Worm (Caenorhabditis elegans) whole organism, midembryonic: ENCODE results near the gene chtb-3.

Experiments
- T22C8.4 ChIP-seq: fragments of 200-800 bp; sonication (Bioruptor generic); IDR thresholded peaks from 2 replicates; pipeline ENCODE4 v1.3.6; 2022; ENCODE audit warnings: missing genetic modification characterization, missing compliant biosample characterization
- cog-1 ChIP-seq: sonication (generic microtip); optimal IDR thresholded peaks from 2 replicates; lab custom pipeline; 2016; ENCODE audit warnings: missing genetic modification characterization, missing compliant biosample characterization
- flt-1 ChIP-seq: fragments of 200-800 bp; sonication (Bioruptor generic); IDR thresholded peaks from 2 replicates; pipeline ENCODE4 v1.3.6; 2022; ENCODE audit warnings: missing genetic modification characterization, missing compliant biosample characterization
- klf-2 ChIP-seq: fragments of 200-800 bp; sonication (Bioruptor generic); conservative IDR thresholded peaks from 2 replicates; pipeline ENCODE4 v1.3.6; 2022; ENCODE audit warnings: missing genetic modification reagents, missing genetic modification characterization, missing compliant biosample characterization
- med-1 ChIP-seq: sonication (generic microtip); optimal IDR thresholded peaks from 2 replicates; lab custom pipeline; 2017; ENCODE audit warnings: missing genetic modification characterization, mild to moderate bottlenecking, missing compliant biosample characterization, antibody characterized with exemption, missing genetic modification reagents; ENCODE audit not compliant: insufficient read depth
- ref-1 ChIP-seq: fragments of 200-800 bp; sonication (Bioruptor generic); conservative IDR thresholded peaks from 2 replicates; pipeline ENCODE4 v1.3.6; 2022; ENCODE audit warnings: missing genetic modification reagents, missing genetic modification characterization, missing compliant biosample characterization
- tab-1 ChIP-seq: fragments of 200-800 bp; sonication (Bioruptor generic); IDR thresholded peaks from 2 replicates; pipeline ENCODE4 v1.3.6; 2022; ENCODE audit warnings: missing genetic modification characterization, missing compliant biosample characterization
- ztf-23 ChIP-seq: fragments of 200-800 bp; sonication (Bioruptor generic); IDR thresholded peaks from 2 replicates; pipeline ENCODE4 v1.3.6; 2022; ENCODE audit warnings: missing genetic modification reagents, missing genetic modification characterization, missing compliant biosample characterization
- ztf-29 ChIP-seq: fragments of 200-800 bp; sonication (Bioruptor generic); IDR thresholded peaks from 2 replicates; pipeline ENCODE4 v1.3.6; 2022; ENCODE audit warnings: missing genetic modification reagents, missing genetic modification characterization, missing compliant biosample characterization

chtb-3 gene

ce11 chrX:6274270-6274669, 45.2 kb downstream of the chtb-3 start:
- TF ChIP-seq klf-2 (GFP tag; lab: Robert Waterston, UW), result no peak
- TF ChIP-seq cog-1 (tag; lab: Kevin White, UChicago), result no peak
- TF ChIP-seq med-1 (GFP tag; lab: Kevin White, UChicago), result no peak
- TF ChIP-seq ztf-23 (GFP tag; lab: Robert Waterston, UW), result no peak
- TF ChIP-seq ztf-29 (GFP tag; lab: Robert Waterston, UW), result no peak
- no peak for TF ChIP-seq ref-1 (GFP tag; lab: Robert Waterston, UW)
- TF ChIP-seq tab-1 (GFP tag; lab: Robert Waterston, UW), result no peak
- TF ChIP-seq T22C8.4, result no peak
- no peak for TF ChIP-seq flt-1

- TF ChIP-seq klf-2 (GFP tag; lab: Robert Waterston, UW) (no peak), flt-1 (no peak), cog-1 (tag; lab: Kevin White, UChicago) (no peak), ztf-23 (GFP tag; lab: Robert Waterston, UW) (no peak)
These were observed 45.7 kb downstream of the chtb-3 start for ce11 chrX:6273772-6274171.

- TF ChIP-seq klf-2 (GFP tag; lab: Robert Waterston, UW), result no peak
- no peak for TF ChIP-seq ref-1 (GFP tag; lab: Robert Waterston, UW)
- TF ChIP-seq T22C8.4, result no peak
- no peak for TF ChIP-seq ztf-29 (GFP tag; lab: Robert Waterston, UW)
- no peak for TF ChIP-seq tab-1 (GFP tag; lab: Robert Waterston, UW)
- no peak for TF ChIP-seq med-1 (GFP tag; lab: Kevin White, UChicago)
- no peak for TF ChIP-seq cog-1 (tag; lab: Kevin White, UChicago)
These were observed 47.7 kb downstream of the chtb-3 start, which contains the start of gene lro-1 for ce11 chrX:6271718-6272117. Gene lro-1, plus strand, starts transcription at chrX:6272089.

ce11 chrX:6266739-6267138, 52.7 kb downstream of the chtb-3 start, which contains the start of gene W05H9.2:
Gene W05H9.2, plus strand, starts transcription at chrX:6267039.
- no peak for TF ChIP-seq med-1 (GFP tag; lab: Kevin White, UChicago)
- TF ChIP-seq klf-2 (GFP tag; lab: Robert Waterston, UW), result no peak
- TF ChIP-seq T22C8.4, result no peak
